Fruit fly (Drosophila melanogaster) whole organism, embryonic: ENCODE results near the gene toy.

Experiments
- BEAF-32 ChIP-seq: fragments of 200-800 bp; sonication (Bioruptor generic); optimal IDR thresholded peaks from 3 replicates; lab custom pipeline; 2017; ENCODE audit warnings: missing biosample characterization, missing genetic modification characterization, mild to moderate bottlenecking, moderate library complexity, missing genetic modification reagents
- CG10274 ChIP-seq: fragments of 200-800 bp; sonication (Bioruptor generic); optimal IDR thresholded peaks from 3 replicates; lab custom pipeline; 2017; ENCODE audit warnings: missing biosample characterization, mild to moderate bottlenecking, missing genetic modification characterization
- CG10654 ChIP-seq: fragments of 200-800 bp; sonication (Bioruptor generic); optimal IDR thresholded peaks from 2 replicates; lab custom pipeline; 2016; ENCODE audit warnings: missing biosample characterization, missing genetic modification characterization
- CG11456 ChIP-seq: fragments of 200-800 bp; sonication (Bioruptor generic); IDR thresholded peaks from 3 replicates; pipeline ENCODE4 v1.3.6; 2022; ENCODE audit warnings: missing biosample characterization, missing genetic modification characterization
- CG12219 ChIP-seq: fragments of 200-800 bp; sonication (Bioruptor generic); optimal IDR thresholded peaks from 3 replicates; lab custom pipeline; 2018; ENCODE audit warnings: missing biosample characterization, mild to moderate bottlenecking, missing genetic modification characterization
- CG1233 ChIP-seq: fragments of 200-800 bp; sonication (Bioruptor generic); optimal IDR thresholded peaks from 4 replicates; lab custom pipeline; 2018; ENCODE audit warnings: missing biosample characterization, mild to moderate bottlenecking, missing genetic modification characterization
- CG1529 ChIP-seq: fragments of 200-800 bp; sonication (Bioruptor generic); optimal IDR thresholded peaks from 3 replicates; lab custom pipeline; 2018; ENCODE audit warnings: missing biosample characterization, missing genetic modification characterization
- CG17328 ChIP-seq: fragments of 200-800 bp; sonication (Bioruptor generic); IDR thresholded peaks from 2 replicates; pipeline ENCODE4 v1.3.6; 2022; ENCODE audit warnings: missing biosample characterization, missing genetic modification characterization
- CG17568 ChIP-seq: fragments of 200-800 bp; sonication (Bioruptor generic); optimal IDR thresholded peaks from 2 replicates; lab custom pipeline; 2018; ENCODE audit warnings: missing biosample characterization, mild to moderate bottlenecking, missing genetic modification characterization, moderate library complexity
- CG2120 ChIP-seq: fragments of 200-800 bp; sonication (Bioruptor generic); optimal IDR thresholded peaks from 3 replicates; lab custom pipeline; 2016; ENCODE audit warnings: missing biosample characterization, missing genetic modification characterization
- CG2129 ChIP-seq: fragments of 200-800 bp; sonication (Bioruptor generic); IDR thresholded peaks from 2 replicates; pipeline ENCODE4 v1.3.6; 2022; ENCODE audit warnings: missing biosample characterization, missing genetic modification characterization; ENCODE audit not compliant: partially characterized antibody
- CG30431 ChIP-seq: fragments of 200-800 bp; sonication (Bioruptor generic); optimal IDR thresholded peaks from 2 replicates; lab custom pipeline; 2017; ENCODE audit warnings: missing biosample characterization, missing genetic modification characterization
- CG4282 ChIP-seq: fragments of 200-800 bp; sonication (Bioruptor generic); optimal IDR thresholded peaks from 2 replicates; lab custom pipeline; 2016; ENCODE audit warnings: missing biosample characterization, missing genetic modification characterization
- CG6272 ChIP-seq: fragments of 200-800 bp; sonication (Bioruptor generic); IDR thresholded peaks from 2 replicates; pipeline ENCODE4 v1.3.6; 2022; ENCODE audit warnings: missing biosample characterization, missing genetic modification characterization
- CG7928 ChIP-seq: fragments of 200-800 bp; sonication (Bioruptor generic); optimal IDR thresholded peaks from 2 replicates; lab custom pipeline; 2017; ENCODE audit warnings: missing biosample characterization, mild to moderate bottlenecking, missing genetic modification characterization
- CG9817 ChIP-seq: fragments of 200-800 bp; sonication (Bioruptor generic); optimal IDR thresholded peaks from 2 replicates; lab custom pipeline; 2018; ENCODE audit warnings: missing biosample characterization, mild to moderate bottlenecking, missing genetic modification characterization, moderate library complexity
- CkIIα-i1 ChIP-seq: fragments of 200-800 bp; sonication (Bioruptor generic); IDR thresholded peaks from 2 replicates; pipeline ENCODE4 v1.3.6; 2022; ENCODE audit warnings: missing biosample characterization, missing genetic modification characterization
- D19A ChIP-seq: fragments of 200-800 bp; optimal IDR thresholded peaks from 3 replicates; lab custom pipeline; 2019; ENCODE audit warnings: missing biosample characterization, mild to moderate bottlenecking, missing genetic modification characterization, moderate library complexity
- Dip2 ChIP-seq: fragments of 200-800 bp; sonication (Bioruptor generic); IDR thresholded peaks from 2 replicates; pipeline ENCODE4 v1.3.6; 2022; ENCODE audit warnings: missing biosample characterization, missing genetic modification characterization
- Doc3 ChIP-seq: fragments of 200-800 bp; sonication (Bioruptor generic); IDR thresholded peaks from 3 replicates; pipeline ENCODE4 v1.3.6; 2022; ENCODE audit warnings: missing biosample characterization, missing genetic modification characterization; ENCODE audit not compliant: partially characterized antibody
- Dp ChIP-seq: fragments of 200-800 bp; sonication (Bioruptor generic); optimal IDR thresholded peaks from 2 replicates; lab custom pipeline; 2018; ENCODE audit warnings: missing biosample characterization, mild to moderate bottlenecking, missing genetic modification characterization, moderate library complexity
- Kr ChIP-seq: fragments of 200-800 bp; sonication (Bioruptor generic); optimal IDR thresholded peaks from 2 replicates; lab custom pipeline; 2017; ENCODE audit warnings: missing biosample characterization, mild to moderate bottlenecking, missing genetic modification characterization
- Mes4 ChIP-seq: fragments of 200-800 bp; sonication (Bioruptor generic); optimal IDR thresholded peaks from 2 replicates; lab custom pipeline; 2016; ENCODE audit warnings: missing biosample characterization, missing genetic modification characterization
- Opbp ChIP-seq: fragments of 200-800 bp; sonication (Bioruptor generic); IDR thresholded peaks from 3 replicates; pipeline ENCODE4 v1.3.6; 2022; ENCODE audit warnings: missing biosample characterization, missing genetic modification characterization; ENCODE audit not compliant: partially characterized antibody
- Taf1 ChIP-seq: fragments of 200-800 bp; sonication (Bioruptor generic); IDR thresholded peaks from 2 replicates; pipeline ENCODE4 v1.3.6; 2022; ENCODE audit warnings: missing biosample characterization, missing genetic modification characterization
- Vsx1 ChIP-seq: fragments of 200-800 bp; sonication (Bioruptor generic); optimal IDR thresholded peaks from 2 replicates; lab custom pipeline; 2017; ENCODE audit warnings: missing biosample characterization, mild to moderate bottlenecking, missing genetic modification characterization, missing genetic modification reagents
- az2 ChIP-seq: fragments of 200-800 bp; sonication (Bioruptor generic); optimal IDR thresholded peaks from 3 replicates; lab custom pipeline; 2016; ENCODE audit warnings: missing biosample characterization, missing genetic modification characterization
- bsh ChIP-seq, 2 experiments: fragments of 200-800 bp; sonication (Bioruptor generic); optimal IDR thresholded peaks; 2 replicates each; lab custom pipeline; 2017 to 2018; ENCODE audit warnings: mild to moderate bottlenecking in 2 of 2, missing biosample characterization in 2 of 2, missing genetic modification characterization in 2 of 2, moderate library complexity in 1 of 2
- dan ChIP-seq: fragments of 200-800 bp; sonication (Bioruptor generic); IDR thresholded peaks from 2 replicates; pipeline ENCODE4 v1.3.6; 2022; ENCODE audit warnings: missing biosample characterization, missing genetic modification characterization
- dm ChIP-seq: fragments of 200-800 bp; sonication (Bioruptor generic); optimal IDR thresholded peaks from 3 replicates; lab custom pipeline; 2016; ENCODE audit warnings: missing biosample characterization, missing genetic modification characterization
- gsb-n ChIP-seq: fragments of 200-800 bp; sonication (Bioruptor generic); optimal IDR thresholded peaks from 3 replicates; lab custom pipeline; 2018; ENCODE audit warnings: missing biosample characterization, mild to moderate bottlenecking, missing genetic modification characterization
- ind ChIP-seq: fragments of 200-800 bp; sonication (Bioruptor generic); optimal IDR thresholded peaks from 3 replicates; lab custom pipeline; 2016; ENCODE audit warnings: missing biosample characterization, missing genetic modification characterization
- ken ChIP-seq: fragments of 200-800 bp; sonication (Bioruptor generic); IDR thresholded peaks from 3 replicates; pipeline ENCODE4 v1.3.6; 2022; ENCODE audit warnings: missing biosample characterization, missing genetic modification characterization
- maf-S ChIP-seq: fragments of 200-800 bp; sonication (Bioruptor generic); optimal IDR thresholded peaks from 2 replicates; lab custom pipeline; 2016; ENCODE audit warnings: missing biosample characterization, missing genetic modification characterization
- mld ChIP-seq: fragments of 200-800 bp; sonication (Bioruptor generic); IDR thresholded peaks from 3 replicates; pipeline ENCODE4 v1.3.6; 2022; ENCODE audit warnings: missing biosample characterization, missing genetic modification characterization; ENCODE audit not compliant: partially characterized antibody
- nerfin-1 ChIP-seq: fragments of 200-800 bp; sonication (Bioruptor generic); optimal IDR thresholded peaks from 3 replicates; lab custom pipeline; 2019; ENCODE audit warnings: missing biosample characterization, mild to moderate bottlenecking, missing genetic modification characterization, moderate library complexity
- org-1 ChIP-seq: fragments of 200-800 bp; sonication (Bioruptor generic); optimal IDR thresholded peaks from 2 replicates; lab custom pipeline; 2017; ENCODE audit warnings: missing biosample characterization, missing genetic modification characterization
- pfk ChIP-seq: fragments of 200-800 bp; sonication (Bioruptor generic); optimal IDR thresholded peaks from 2 replicates; lab custom pipeline; 2018; ENCODE audit warnings: missing biosample characterization, mild to moderate bottlenecking, missing genetic modification characterization, moderate library complexity
- prd ChIP-seq, 3 experiments: fragments of >200 bp in 2 of 3; fragments of 200-800 bp in 1 of 3; sonication (Bioruptor generic) in 1 of 3; optimal IDR thresholded peaks in 2 of 3; IDR thresholded peaks in 1 of 3; 2 replicates in 2 of 3; 3 replicates in 1 of 3; pipeline versions ENCODE4 v1.3.6 to Lab custom; 2017 to 2022; ENCODE audit warnings: missing biosample characterization in 1 of 3, missing genetic modification characterization in 1 of 3
- pzg ChIP-seq: fragments of 200-800 bp; sonication (Bioruptor generic); optimal IDR thresholded peaks from 3 replicates; lab custom pipeline; 2018; ENCODE audit warnings: missing biosample characterization, mild to moderate bottlenecking, missing genetic modification characterization, moderate library complexity
- ranshi ChIP-seq: fragments of 200-800 bp; sonication (Bioruptor generic); IDR thresholded peaks from 2 replicates; pipeline ENCODE4 v1.3.6; 2022; ENCODE audit warnings: missing biosample characterization, missing genetic modification characterization
- repo ChIP-seq: fragments of 200-800 bp; sonication (Bioruptor generic); optimal IDR thresholded peaks from 2 replicates; lab custom pipeline; 2016; ENCODE audit warnings: missing biosample characterization, missing genetic modification characterization
- rib ChIP-seq: fragments of 200-800 bp; sonication (Bioruptor generic); IDR thresholded peaks from 2 replicates; pipeline ENCODE4 v1.3.6; 2022; ENCODE audit warnings: missing biosample characterization, missing genetic modification characterization
- ro ChIP-seq: fragments of 200-800 bp; sonication (Bioruptor generic); IDR thresholded peaks from 2 replicates; pipeline ENCODE4 v1.3.6; 2022; ENCODE audit warnings: missing biosample characterization, missing genetic modification characterization
- run ChIP-seq: fragments of 200-800 bp; sonication (Bioruptor generic); optimal IDR thresholded peaks from 3 replicates; lab custom pipeline; 2018; ENCODE audit warnings: missing biosample characterization, mild to moderate bottlenecking, missing genetic modification characterization
- sd ChIP-seq: fragments of 200-800 bp; sonication (Bioruptor generic); optimal IDR thresholded peaks from 3 replicates; lab custom pipeline; 2018; ENCODE audit warnings: missing biosample characterization, mild to moderate bottlenecking, missing genetic modification characterization, moderate library complexity
- sug ChIP-seq: fragments of 200-800 bp; optimal IDR thresholded peaks from 2 replicates; lab custom pipeline; 2019; ENCODE audit warnings: missing biosample characterization, mild to moderate bottlenecking, missing genetic modification characterization, moderate library complexity
- tap ChIP-seq: fragments of 200-800 bp; optimal IDR thresholded peaks from 3 replicates; lab custom pipeline; 2019; ENCODE audit warnings: missing biosample characterization, mild to moderate bottlenecking, missing genetic modification characterization, moderate library complexity
- ttk ChIP-seq: fragments of 200-800 bp; sonication (Bioruptor generic); IDR thresholded peaks from 2 replicates; pipeline ENCODE4 v2.1.2; 2022; ENCODE audit warnings: missing biosample characterization, missing genetic modification characterization

toy gene

DNA sequence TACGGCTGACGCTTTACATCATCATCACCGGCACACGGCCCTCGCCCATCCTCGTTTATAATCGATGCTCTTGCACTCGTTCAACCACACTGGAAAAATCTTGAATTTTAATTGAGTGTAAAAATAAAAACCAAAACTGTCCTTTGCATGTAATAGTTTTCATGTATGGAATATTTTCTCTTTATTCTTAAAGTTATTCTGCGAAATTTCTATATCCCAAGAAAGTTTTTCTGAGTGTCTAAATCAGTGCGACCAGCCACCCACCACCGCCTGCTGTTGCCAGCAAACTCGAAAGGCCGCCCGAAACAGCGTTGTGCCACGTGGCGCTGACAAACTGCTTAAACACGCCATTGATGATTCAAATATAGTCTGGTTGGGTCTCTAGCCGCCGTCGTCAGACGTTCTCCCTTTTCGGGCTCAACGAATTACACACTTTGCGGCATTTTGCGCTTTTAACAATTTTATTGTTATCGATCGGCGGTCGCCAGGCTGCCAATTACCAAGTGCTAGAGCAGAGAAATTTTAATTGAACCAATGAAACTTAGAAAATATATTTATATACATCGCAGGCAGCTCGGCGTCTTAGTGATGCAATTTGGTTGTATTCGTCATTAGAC is 6.6 kb upstream of the toy start:
- peak; percentile 55 for TF ChIP-seq CG10654 (GFP tag; lab: Kevin White, UChicago)
- peak; percentile 53 for TF ChIP-seq CG17568
- TF ChIP-seq CG2129 (GFP tag; lab: Robert Waterston, UW), result no peak
- TF ChIP-seq prd (optimal IDR thresholded peaks at IDR 0.05; lab: Kevin White, UChicago), result no peak
- TF ChIP-seq prd (GFP tag; IDR thresholded peaks at IDR 0.05; lab: Robert Waterston, UW), result peak; percentile 89; the same call in 1 of the 3 replicates
- TF ChIP-seq mld, result no peak
- TF ChIP-seq sd (tag; lab: Kevin White, UChicago), result peak; percentile 36
- peak; percentile 42 for TF ChIP-seq Vsx1 (GFP tag; lab: Kevin White, UChicago)
- TF ChIP-seq CG17328 (GFP tag; lab: Robert Waterston, UW), result peak; percentile 90
- TF ChIP-seq maf-S, result peak; percentile 19
- TF ChIP-seq ttk, result no peak; the same call in 1 of the 2 replicates
- no peak for TF ChIP-seq Doc3 (GFP tag; lab: Robert Waterston, UW)
- peak; percentile 18 for TF ChIP-seq sug (tag; lab: Kevin White, UChicago)
- no peak; the same call in 1 of the 2 replicates for TF ChIP-seq ro (GFP tag; lab: Robert Waterston, UW)
- TF ChIP-seq Dip2 (GFP tag; lab: Robert Waterston, UW), result no peak
- TF ChIP-seq ind, result peak; percentile 66
- peak; percentile 73 for TF ChIP-seq org-1 (GFP tag; lab: Kevin White, UChicago)
- TF ChIP-seq dm, result peak; percentile 55
- TF ChIP-seq CG6272, result no peak; the same call in 1 of the 2 replicates
- TF ChIP-seq Kr, result no peak
- TF ChIP-seq BEAF-32 (GFP tag; lab: Kevin White, UChicago), result no peak
- TF ChIP-seq CG30431 (GFP tag; lab: Kevin White, UChicago), result no peak
- TF ChIP-seq Dp (GFP tag; lab: Kevin White, UChicago), result no peak
- TF ChIP-seq bsh (GFP tag; optimal IDR thresholded peaks at IDR 0.05; lab: Kevin White, UChicago), result peak in 1 of 2 experiments; percentile 91
- peak; percentile 65 for TF ChIP-seq nerfin-1 (tag; lab: Kevin White, UChicago)
- TF ChIP-seq Taf1 (GFP tag; lab: Robert Waterston, UW), result no peak
- peak; percentile 84 for TF ChIP-seq gsb-n
- TF ChIP-seq Opbp (GFP tag; lab: Robert Waterston, UW), result no peak
- peak; percentile 57 for TF ChIP-seq CG1233 (GFP tag; lab: Kevin White, UChicago)
- no peak for TF ChIP-seq rib
- TF ChIP-seq CG12219 (GFP tag; lab: Kevin White, UChicago), result peak; percentile 59
- TF ChIP-seq ranshi (GFP tag; lab: Robert Waterston, UW), result no peak; the same call in 1 of the 2 replicates
- peak; percentile 17 for TF ChIP-seq CG7928
- no peak for TF ChIP-seq pfk (GFP tag; lab: Kevin White, UChicago)
- TF ChIP-seq repo (GFP tag; lab: Kevin White, UChicago), result peak; percentile 70
- peak; percentile 70 for TF ChIP-seq CG1529 (GFP tag; lab: Kevin White, UChicago)
- no peak for TF ChIP-seq CkIIα-i1
- peak; percentile 62 for TF ChIP-seq CG2120 (GFP tag; lab: Kevin White, UChicago)
- TF ChIP-seq CG9817 (tag; lab: Kevin White, UChicago), result no peak
- TF ChIP-seq Mes4 (GFP tag; lab: Kevin White, UChicago), result peak; percentile 65
- TF ChIP-seq CG4282, result peak; percentile 8
- TF ChIP-seq CG11456 (GFP tag; lab: Robert Waterston, UW), result no peak
- TF ChIP-seq dan, result no peak
- TF ChIP-seq pzg (GFP tag; lab: Kevin White, UChicago), result no peak
- no peak for TF ChIP-seq ken (GFP tag; lab: Robert Waterston, UW)
- peak; percentile 23 for TF ChIP-seq run (tag; lab: Kevin White, UChicago)
- peak; percentile 79 for TF ChIP-seq az2
- TF ChIP-seq D19A, result peak; percentile 70
- TF ChIP-seq CG10274 (GFP tag; lab: Kevin White, UChicago), result no peak
- peak; percentile 71 for TF ChIP-seq tap
